Worm (Caenorhabditis elegans) whole organism, late embryonic: ENCODE results near the gene hot-8.

Experiments used
- dmd-4 ChIP-seq: sonication (generic microtip); optimal IDR thresholded peaks from 2 replicates; lab custom pipeline; 2016; ENCODE audit warnings: borderline replicate concordance, missing genetic modification characterization, missing compliant biosample characterization
- pqm-1 ChIP-seq: sonication (generic microtip); optimal IDR thresholded peaks from 2 replicates; lab custom pipeline; 2016; ENCODE audit warnings: missing genetic modification characterization, missing compliant biosample characterization

DNA sequence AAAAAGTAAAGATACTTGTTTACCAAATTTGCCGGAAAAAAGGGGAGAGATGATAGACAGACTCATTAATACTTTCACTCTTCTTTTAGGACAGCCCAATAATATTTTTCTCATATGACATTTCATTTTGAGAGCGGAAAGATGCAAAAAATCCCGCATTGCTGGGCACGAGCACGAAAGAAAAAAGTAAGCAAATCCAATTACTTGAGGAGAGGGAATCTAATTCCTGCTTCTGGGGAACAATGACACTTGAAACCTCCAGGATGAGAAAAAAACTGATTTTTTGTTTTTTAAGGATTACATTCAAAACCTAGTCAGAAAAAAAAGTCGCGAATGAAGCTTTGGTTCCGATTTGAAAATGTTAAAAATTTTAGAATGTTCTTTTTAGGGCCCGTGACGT, 36.7 kb downstream of the hot-8 start:
- TF ChIP-seq pqm-1 (tag; lab: Kevin White, UChicago) (no peak), dmd-4 (tag; lab: Kevin White, UChicago) (no peak)
